Worm (Caenorhabditis elegans) whole organism, late embryonic: ENCODE results near the gene T13G4.7.

ENCODE experiments used
- C08G9.2 ChIP-seq: sonication (generic microtip); optimal IDR thresholded peaks from 2 replicates; lab custom pipeline; 2016; ENCODE audit warnings: mild to moderate bottlenecking, missing genetic modification characterization, moderate library complexity, missing compliant biosample characterization
- Y22D7AL.16 ChIP-seq: sonication (generic microtip); optimal IDR thresholded peaks from 2 replicates; lab custom pipeline; 2016; ENCODE audit warnings: missing genetic modification characterization, missing compliant biosample characterization
- ama-1 ChIP-seq: fragments of 150-350 bp; optimal IDR thresholded peaks from 2 replicates; lab custom pipeline; 2014
- ceh-14 ChIP-seq: sonication (generic microtip); optimal IDR thresholded peaks from 2 replicates; lab custom pipeline; 2016; ENCODE audit warnings: missing genotype, missing genetic modification characterization, missing compliant biosample characterization
- ceh-19 ChIP-seq: fragments of 200-800 bp; sonication (Bioruptor generic); optimal IDR thresholded peaks from 2 replicates; lab custom pipeline; 2018; ENCODE audit warnings: mild to moderate bottlenecking, missing genetic modification characterization, missing compliant biosample characterization
- ceh-2 ChIP-seq: sonication (generic microtip); optimal IDR thresholded peaks from 2 replicates; lab custom pipeline; 2016; ENCODE audit warnings: missing genotype, missing genetic modification characterization, missing compliant biosample characterization
- ceh-22 ChIP-seq: sonication (generic microtip); optimal IDR thresholded peaks from 2 replicates; lab custom pipeline; 2017; ENCODE audit warnings: missing biosample characterization, missing genetic modification characterization
- ceh-34 ChIP-seq: sonication (generic microtip); optimal IDR thresholded peaks from 2 replicates; lab custom pipeline; 2016; ENCODE audit warnings: mild to moderate bottlenecking, missing genetic modification characterization, missing compliant biosample characterization
- ceh-45 ChIP-seq: fragments of 200-800 bp; sonication (Bioruptor generic); IDR thresholded peaks from 2 replicates; pipeline ENCODE4 v1.3.6; 2022; ENCODE audit warnings: missing genetic modification reagents, missing genetic modification characterization, missing compliant biosample characterization
- che-1 ChIP-seq: sonication (generic microtip); optimal IDR thresholded peaks from 2 replicates; lab custom pipeline; 2016; ENCODE audit warnings: mild to moderate bottlenecking, missing genetic modification characterization, missing compliant biosample characterization
- dve-1 ChIP-seq: sonication (generic microtip); optimal IDR thresholded peaks from 2 replicates; lab custom pipeline; 2017; ENCODE audit warnings: antibody characterized with exemption, mild to moderate bottlenecking, missing genetic modification characterization, missing compliant biosample characterization
- ets-4 ChIP-seq: sonication (generic microtip); optimal IDR thresholded peaks from 2 replicates; lab custom pipeline; 2016; ENCODE audit warnings: missing genetic modification characterization, missing compliant biosample characterization
- gmeb-2 ChIP-seq: sonication (generic microtip); optimal IDR thresholded peaks from 2 replicates; lab custom pipeline; 2016; ENCODE audit warnings: missing genetic modification characterization, inconsistent platforms, missing compliant biosample characterization
- hlh-13 ChIP-seq: fragments of 200-800 bp; sonication (Bioruptor generic); optimal IDR thresholded peaks from 2 replicates; lab custom pipeline; 2018; ENCODE audit warnings: mild to moderate bottlenecking, missing genetic modification characterization, missing compliant biosample characterization
- hlh-15 ChIP-seq: sonication (generic microtip); optimal IDR thresholded peaks from 2 replicates; lab custom pipeline; 2016; ENCODE audit warnings: missing genetic modification characterization, missing compliant biosample characterization
- hlh-30 ChIP-seq: sonication (generic microtip); optimal IDR thresholded peaks from 2 replicates; lab custom pipeline; 2017; ENCODE audit warnings: antibody characterized with exemption, missing genetic modification characterization, missing compliant biosample characterization; ENCODE audit not compliant: insufficient read depth
- hlh-6 ChIP-seq: sonication (generic microtip); optimal IDR thresholded peaks from 2 replicates; lab custom pipeline; 2016; ENCODE audit warnings: missing genotype, missing genetic modification characterization, missing compliant biosample characterization
- lim-6 ChIP-seq: sonication (generic microtip); optimal IDR thresholded peaks from 2 replicates; lab custom pipeline; 2016; ENCODE audit warnings: missing genetic modification characterization, missing compliant biosample characterization
- lin-11 ChIP-seq: fragments of 200-800 bp; sonication (Bioruptor generic); optimal IDR thresholded peaks from 2 replicates; lab custom pipeline; 2018; ENCODE audit warnings: mild to moderate bottlenecking, missing genetic modification characterization, missing compliant biosample characterization
- mec-3 ChIP-seq: sonication (generic microtip); optimal IDR thresholded peaks from 2 replicates; lab custom pipeline; 2016; ENCODE audit warnings: borderline replicate concordance, missing genetic modification characterization, missing compliant biosample characterization
- nfya-1 ChIP-seq: sonication (generic microtip); optimal IDR thresholded peaks from 2 replicates; lab custom pipeline; 2017; ENCODE audit warnings: missing genetic modification characterization, mild to moderate bottlenecking, missing compliant biosample characterization, antibody characterized with exemption, moderate library complexity
- nhr-232 ChIP-seq: sonication (generic microtip); optimal IDR thresholded peaks from 2 replicates; lab custom pipeline; 2016; ENCODE audit warnings: missing genetic modification characterization, missing compliant biosample characterization
- odd-2 ChIP-seq: sonication (generic microtip); optimal IDR thresholded peaks from 2 replicates; lab custom pipeline; 2017; ENCODE audit warnings: antibody characterized with exemption, mild to moderate bottlenecking, missing genetic modification characterization, missing compliant biosample characterization
- pag-3 ChIP-seq: sonication (generic microtip); optimal IDR thresholded peaks from 2 replicates; lab custom pipeline; 2016; ENCODE audit warnings: missing compliant biosample characterization, missing genetic modification characterization, borderline replicate concordance
- pat-9 ChIP-seq: fragments of 200-800 bp; sonication (Bioruptor generic); optimal IDR thresholded peaks from 2 replicates; lab custom pipeline; 2018; ENCODE audit warnings: mild to moderate bottlenecking, missing genetic modification characterization, moderate library complexity, missing compliant biosample characterization
- pax-1 ChIP-seq: fragments of 150-350 bp; optimal IDR thresholded peaks from 2 replicates; lab custom pipeline; 2014; ENCODE audit warnings: missing biosample characterization, missing genetic modification characterization
- pha-2 ChIP-seq: sonication (generic microtip); optimal IDR thresholded peaks from 2 replicates; lab custom pipeline; 2017; ENCODE audit warnings: mild to moderate bottlenecking, missing genetic modification characterization, missing compliant biosample characterization
- pqm-1 ChIP-seq: sonication (generic microtip); optimal IDR thresholded peaks from 2 replicates; lab custom pipeline; 2016; ENCODE audit warnings: missing genetic modification characterization, missing compliant biosample characterization
- sdc-2 ChIP-seq: sonication (generic microtip); optimal IDR thresholded peaks from 2 replicates; lab custom pipeline; 2016; ENCODE audit warnings: missing genotype, missing genetic modification characterization, missing compliant biosample characterization
- tbx-2 ChIP-seq: sonication (generic microtip); optimal IDR thresholded peaks from 2 replicates; lab custom pipeline; 2016; ENCODE audit warnings: missing genetic modification characterization, missing compliant biosample characterization
- unc-3 ChIP-seq, 2 experiments: fragments of 200-800 bp in 1 of 2; sonication (Bioruptor generic) in 1 of 2; sonication (generic microtip) in 1 of 2; conservative IDR thresholded peaks in 1 of 2; optimal IDR thresholded peaks in 1 of 2; 2 replicates each; pipeline versions ENCODE4 v1.3.6 to Lab custom; 2016 to 2022; ENCODE audit warnings: missing compliant biosample characterization in 2 of 2, missing genetic modification characterization in 2 of 2, missing genetic modification reagents in 1 of 2
- unc-42 ChIP-seq: sonication (generic microtip); optimal IDR thresholded peaks from 2 replicates; lab custom pipeline; 2016; ENCODE audit warnings: missing genotype, missing genetic modification characterization, missing compliant biosample characterization
- ztf-16 ChIP-seq: sonication (generic microtip); optimal IDR thresholded peaks from 2 replicates; lab custom pipeline; 2017; ENCODE audit warnings: missing genetic modification characterization, missing compliant biosample characterization

Gene T13G4.7

DNA sequence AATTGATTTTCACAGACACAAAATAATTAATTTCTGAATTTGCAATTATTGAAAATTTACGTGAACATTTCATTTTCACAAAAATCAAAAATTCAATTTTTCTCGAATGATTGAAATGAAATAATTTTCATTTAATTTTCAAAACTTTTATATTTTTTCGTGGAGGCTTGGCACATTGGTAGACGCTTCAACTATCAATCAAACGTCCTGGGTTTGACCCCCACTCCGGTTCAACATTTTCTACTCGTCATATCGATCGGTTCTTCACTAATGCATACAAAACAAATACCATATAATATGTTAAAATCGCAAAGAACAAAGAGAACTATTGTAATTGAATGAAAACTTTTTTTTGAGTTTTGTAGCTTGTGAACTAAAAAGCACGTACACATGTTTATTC, 2.0 kb upstream of the T13G4.7 start:
- TF ChIP-seq che-1 (tag; lab: Kevin White, UChicago) (no peak), lim-6 (tag; lab: Kevin White, UChicago) (no peak), mec-3 (tag; lab: Kevin White, UChicago) (no peak), ama-1 (no peak), Y22D7AL.16 (tag; lab: Kevin White, UChicago) (no peak), hlh-13 (no peak), unc-42 (tag; lab: Kevin White, UChicago) (no peak), pax-1 (tag; lab: Kevin White, UChicago) (no peak), nfya-1 (tag; lab: Kevin White, UChicago) (no peak), pqm-1 (tag; lab: Kevin White, UChicago) (no peak), hlh-6 (tag; lab: Kevin White, UChicago) (no peak), ets-4 (tag; lab: Kevin White, UChicago) (no peak), hlh-15 (tag; lab: Kevin White, UChicago) (no peak), ceh-19 (GFP tag; lab: Kevin White, UChicago) (no peak), pag-3 (tag; lab: Kevin White, UChicago) (no peak), pat-9 (tag; lab: Kevin White, UChicago) (no peak), ceh-2 (tag; lab: Kevin White, UChicago) (no peak), hlh-30 (no peak), dve-1 (tag; lab: Kevin White, UChicago) (no peak)

DNA sequence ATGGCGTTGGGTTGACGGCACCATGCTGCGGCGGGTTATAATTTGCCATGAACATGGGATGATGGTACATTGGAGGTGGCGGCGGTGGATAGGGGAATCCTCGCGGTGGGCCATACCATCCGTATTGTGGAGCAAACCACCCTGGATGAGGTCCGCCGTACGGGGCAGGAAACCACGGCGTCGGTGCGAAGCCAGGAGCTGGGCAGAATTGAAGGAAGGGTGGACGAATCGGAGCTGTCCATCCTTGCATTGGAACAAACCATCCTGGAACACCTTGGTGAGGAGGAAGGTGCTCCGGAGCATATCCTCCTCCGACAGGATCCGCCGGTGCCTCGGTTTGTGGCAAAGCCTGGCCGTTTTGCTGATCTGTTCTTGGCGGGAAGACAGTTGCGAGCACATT, 3.3 kb downstream of the T13G4.7 start:
- no peak for TF ChIP-seq ceh-34 (tag; lab: Kevin White, UChicago)
- peak; percentile 8 for TF ChIP-seq mec-3 (tag; lab: Kevin White, UChicago)
- no peak for TF ChIP-seq ama-1

DNA sequence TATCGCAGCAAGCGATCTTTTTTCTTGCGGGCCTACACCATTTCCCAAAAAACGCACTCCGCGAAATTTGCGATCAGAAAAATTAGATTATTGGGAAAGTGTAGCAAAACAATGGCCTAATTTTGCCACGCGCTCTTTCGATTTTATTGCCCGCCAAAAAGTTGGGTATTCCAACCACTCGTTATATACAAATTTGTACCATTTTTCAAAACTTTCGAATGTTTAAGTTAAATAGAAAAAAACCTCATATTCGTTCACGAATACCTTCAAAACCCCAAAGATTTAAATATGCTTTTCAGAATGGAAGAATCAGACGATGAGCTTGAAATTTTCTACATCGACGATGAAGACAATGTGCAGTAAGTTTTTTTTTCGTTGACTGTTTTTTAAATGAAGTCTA, 13.1 kb downstream of the T13G4.7 start, which contains the start of gene T13G4.1:
Gene T13G4.1 (plus strand): TSS at position 301 of the 400 bp plus-strand sequence.
- TF ChIP-seq ceh-22 (tag; lab: Kevin White, UChicago) = no peak
- no peak for TF ChIP-seq unc-3 (GFP tag; conservative IDR thresholded peaks at IDR 0.05; lab: Robert Waterston, UW)
- no peak for TF ChIP-seq unc-3 (tag; optimal IDR thresholded peaks at IDR 0.05; lab: Kevin White, UChicago)
- no peak for TF ChIP-seq nfya-1 (tag; lab: Kevin White, UChicago)
- no peak for TF ChIP-seq odd-2 (tag; lab: Kevin White, UChicago)
- TF ChIP-seq lin-11 (tag; lab: Kevin White, UChicago) = no peak
- TF ChIP-seq C08G9.2 (tag; lab: Kevin White, UChicago) = no peak
- TF ChIP-seq ceh-34 (tag; lab: Kevin White, UChicago) = no peak

- TF ChIP-seq pax-1 (tag; lab: Kevin White, UChicago) = no peak
- no peak for TF ChIP-seq ceh-45 (GFP tag; lab: Robert Waterston, UW)
- TF ChIP-seq nhr-232 (tag; lab: Kevin White, UChicago) = no peak
- TF ChIP-seq sdc-2 (tag; lab: Kevin White, UChicago) = no peak
- TF ChIP-seq ceh-14 (tag; lab: Kevin White, UChicago) = no peak
- TF ChIP-seq ztf-16 (tag; lab: Kevin White, UChicago) = no peak
- no peak for TF ChIP-seq lim-6 (tag; lab: Kevin White, UChicago)
- TF ChIP-seq unc-42 (tag; lab: Kevin White, UChicago) = no peak
- TF ChIP-seq gmeb-2 (tag; lab: Kevin White, UChicago) = no peak
- TF ChIP-seq Y22D7AL.16 (tag; lab: Kevin White, UChicago) = no peak
- no peak for TF ChIP-seq pat-9 (tag; lab: Kevin White, UChicago)
- no peak for TF ChIP-seq tbx-2 (tag; lab: Kevin White, UChicago)
- TF ChIP-seq pha-2 (tag; lab: Kevin White, UChicago) = no peak
- TF ChIP-seq lin-11 (tag; lab: Kevin White, UChicago) = no peak
Measured at ce11 chrX:1191582-1191981, 14.3 kb downstream of the T13G4.7 start, which contains the start of gene T13G4.4. Gene T13G4.4 (minus strand): TSS chrX:1191678.
